Worm (Caenorhabditis elegans): Measurements from ENCODE around the gene slc-17.5.

The slc-17.5 gene

ce11 chrV:8300935-8301535, 16.3 kb upstream of the slc-17.5 start, which contains the start of gene W02D7.6:
Gene W02D7.6, minus strand, starts transcription at chrV:8301507.
- TF ChIP-seq egl-5 (tag; optimal IDR thresholded peaks at IDR 0.05) (no peak), R02D3.7 (tag; optimal IDR thresholded peaks at IDR 0.05) (no peak), egl-27 (tag; optimal IDR thresholded peaks at IDR 0.05) (no peak), lin-15B (tag; optimal IDR thresholded peaks at IDR 0.05) (peak; percentile 26), ceh-28 (tag; optimal IDR thresholded peaks at IDR 0.05) (peak; percentile 22), nhr-77 (tag; optimal IDR thresholded peaks at IDR 0.05) (no peak), hmg-11 (tag; optimal IDR thresholded peaks at IDR 0.05) (no peak), elt-1 (tag; optimal IDR thresholded peaks at IDR 0.05) (no peak), nhr-28 (tag; optimal IDR thresholded peaks at IDR 0.05) (no peak), sea-2 (GFP tag; optimal IDR thresholded peaks at IDR 0.05) (no peak), nhr-25 (tag; optimal IDR thresholded peaks at IDR 0.05) (no peak), pha-4 (tag; optimal IDR thresholded peaks at IDR 0.05) (peak; percentile 23), ama-1 (optimal IDR thresholded peaks at IDR 0.05) (peak; percentile 70), ceh-82 (tag; optimal IDR thresholded peaks at IDR 0.05) (no peak), elt-2 (tag; optimal IDR thresholded peaks at IDR 0.05) (peak; percentile 13), snpc-4 (tag; optimal IDR thresholded peaks at IDR 0.05) (peak; percentile 38), ztf-4 (tag; optimal IDR thresholded peaks at IDR 0.05) (no peak), mdl-1 (tag; optimal IDR thresholded peaks at IDR 0.05) (no peak), elt-3 (tag; optimal IDR thresholded peaks at IDR 0.05) (no peak), nhr-76 (tag; optimal IDR thresholded peaks at IDR 0.05) (no peak), nhr-12 (tag; optimal IDR thresholded peaks at IDR 0.05) (no peak), fkh-2 (tag; optimal IDR thresholded peaks at IDR 0.05) (no peak), mml-1 (tag; optimal IDR thresholded peaks at IDR 0.05) (no peak), fos-1 (tag; optimal IDR thresholded peaks at IDR 0.05) (no peak), nhr-11 (tag; optimal IDR thresholded peaks at IDR 0.05) (no peak), aly-2 (tag; optimal IDR thresholded peaks at IDR 0.05) (no peak), nhr-23 (tag; optimal IDR thresholded peaks at IDR 0.05) (peak; percentile 5), unc-62 (GFP tag; optimal IDR thresholded peaks at IDR 0.05) (no peak), ztf-11 (tag; optimal IDR thresholded peaks at IDR 0.05) (no peak), lsy-12 (tag; optimal IDR thresholded peaks at IDR 0.05) (no peak), jun-1 (tag; optimal IDR thresholded peaks at IDR 0.05) (no peak), daf-12 (tag; optimal IDR thresholded peaks at IDR 0.05) (no peak), ceh-16 (tag; optimal IDR thresholded peaks at IDR 0.05) (no peak), nhr-43 (tag; optimal IDR thresholded peaks at IDR 0.05; ENCODE audit: poor library complexity, severe bottlenecking) (no peak), tbx-2 (tag; optimal IDR thresholded peaks at IDR 0.05) (no peak), pqm-1 (tag; optimal IDR thresholded peaks at IDR 0.05) (peak; percentile 8), ceh-9 (tag; optimal IDR thresholded peaks at IDR 0.05) (no peak), ZK546.5 (tag; optimal IDR thresholded peaks at IDR 0.05) (no peak), eor-1 (tag; optimal IDR thresholded peaks at IDR 0.05) (no peak), fkh-10 (GFP tag; optimal IDR thresholded peaks at IDR 0.05) (no peak), nhr-67 (tag; optimal IDR thresholded peaks at IDR 0.05) (no peak), nfya-1 (tag; optimal IDR thresholded peaks at IDR 0.05; ENCODE audit: insufficient read depth) (peak; percentile 19), unc-39 (tag; optimal IDR thresholded peaks at IDR 0.05) (no peak), nhr-237 (tag; optimal IDR thresholded peaks at IDR 0.05) (no peak), skn-1 (tag; optimal IDR thresholded peaks at IDR 0.05) (no peak), zag-1 (tag; optimal IDR thresholded peaks at IDR 0.05) (no peak)

Data from whole organism, L3 larva.